Fruit fly (Drosophila melanogaster): ENCODE measurements around the gene e.
A peak's percentile ranks its signal among the peaks of the same experiment; 100 is the strongest.

e gene

dm6 chr3R:21223453-21224057 lies 13.4 kb downstream of the e start, which contains the start of the genes CG3337 and Nelf-A:
Gene CG3337 (minus strand): TSS chr3R:21223584.
Gene Nelf-A (plus strand): TSS chr3R:21223704.
- TF ChIP-seq foxo (GFP tag; optimal IDR thresholded peaks at IDR 0.05) (peak in 1 of 2 experiments; percentile 63), HLH106 (tag; optimal IDR thresholded peaks at IDR 0.05) (peak; percentile 51), lola (GFP tag; optimal IDR thresholded peaks at IDR 0.05) (no peak), psq (GFP tag; optimal IDR thresholded peaks at IDR 0.05) (peak; percentile 35), Hnf4 (GFP tag; optimal IDR thresholded peaks at IDR 0.05) (no peak), Vsx2 (GFP tag; optimal IDR thresholded peaks at IDR 0.05; ENCODE audit: partially characterized antibody) (no peak), Rel (GFP tag; optimal IDR thresholded peaks at IDR 0.05) (no peak), Rel (tag; optimal IDR thresholded peaks at IDR 0.05) (peak; percentile 46), dmrt93B (GFP tag; optimal IDR thresholded peaks at IDR 0.05) (no peak), jim (GFP tag; optimal IDR thresholded peaks at IDR 0.05) (no peak), woc (GFP tag; optimal IDR thresholded peaks at IDR 0.05) (no peak), pan (optimal IDR thresholded peaks at IDR 0.05) (no peak), dsf (GFP tag; optimal IDR thresholded peaks at IDR 0.05; ENCODE audit: borderline replicate concordance) (no peak), Hr83 (GFP tag; optimal IDR thresholded peaks at IDR 0.05; ENCODE audit: poor library complexity, severe bottlenecking) (peak; percentile 90), h (GFP tag; optimal IDR thresholded peaks at IDR 0.05) (peak; percentile 73), Abd-B (GFP tag; optimal IDR thresholded peaks at IDR 0.05) (no peak), Jra (GFP tag; optimal IDR thresholded peaks at IDR 0.05) (no peak), Dfd (GFP tag; optimal IDR thresholded peaks at IDR 0.05) (no peak), GATAd (GFP tag; optimal IDR thresholded peaks at IDR 0.05) (no peak), Dif (GFP tag; optimal IDR thresholded peaks at IDR 0.05; ENCODE audit: partially characterized antibody) (peak; percentile 21), N (GFP tag; optimal IDR thresholded peaks at IDR 0.05) (peak; percentile 48), brk (GFP tag; optimal IDR thresholded peaks at IDR 0.05) (no peak), CG32264 (GFP tag; optimal IDR thresholded peaks at IDR 0.05) (no peak), rgr (GFP tag; optimal IDR thresholded peaks at IDR 0.05) (peak; percentile 79), ey (GFP tag; optimal IDR thresholded peaks at IDR 0.05) (peak; percentile 50), Sp1 (GFP tag; optimal IDR thresholded peaks at IDR 0.05) (peak; percentile 36), Mio (GFP tag; optimal IDR thresholded peaks at IDR 0.05) (no peak), Myc (optimal IDR thresholded peaks at IDR 0.05) (peak; percentile 79), tai (GFP tag; optimal IDR thresholded peaks at IDR 0.05) (no peak), CrebA (GFP tag; optimal IDR thresholded peaks at IDR 0.05; ENCODE audit: borderline replicate concordance) (no peak), fru (GFP tag; optimal IDR thresholded peaks at IDR 0.05) (peak; percentile 7), sv (GFP tag; optimal IDR thresholded peaks at IDR 0.05) (peak; percentile 71), CG9705 (GFP tag; optimal IDR thresholded peaks at IDR 0.05) (peak; percentile 65), sage (GFP tag; optimal IDR thresholded peaks at IDR 0.05) (no peak), dl (GFP tag; optimal IDR thresholded peaks at IDR 0.05; ENCODE audit: insufficient read depth in 1 of 2, partially characterized antibody in 2 of 2) (no peak), br (GFP tag; optimal IDR thresholded peaks at IDR 0.05) (peak; percentile 47), OdsH (GFP tag; optimal IDR thresholded peaks at IDR 0.05) (no peak), usp (GFP tag; optimal IDR thresholded peaks at IDR 0.05) (no peak), Hr78 (GFP tag; optimal IDR thresholded peaks at IDR 0.05) (no peak)

- TF ChIP-seq GATAd (GFP tag; optimal IDR thresholded peaks at IDR 0.05) (no peak), lola (GFP tag; optimal IDR thresholded peaks at IDR 0.05) (no peak), psq (GFP tag; optimal IDR thresholded peaks at IDR 0.05) (peak; percentile 27), HLH106 (tag; optimal IDR thresholded peaks at IDR 0.05) (peak; percentile 14), Myc (optimal IDR thresholded peaks at IDR 0.05) (peak; percentile 70), dsf (GFP tag; optimal IDR thresholded peaks at IDR 0.05; ENCODE audit: borderline replicate concordance) (no peak), Rel (GFP tag; optimal IDR thresholded peaks at IDR 0.05) (no peak), Rel (tag; optimal IDR thresholded peaks at IDR 0.05) (no peak), sage (GFP tag; optimal IDR thresholded peaks at IDR 0.05) (no peak), sv (GFP tag; optimal IDR thresholded peaks at IDR 0.05) (peak; percentile 15), Mio (GFP tag; optimal IDR thresholded peaks at IDR 0.05) (peak; percentile 14), Dfd (GFP tag; optimal IDR thresholded peaks at IDR 0.05) (no peak), foxo (GFP tag; optimal IDR thresholded peaks at IDR 0.05) (peak in 1 of 2 experiments; percentile 29), usp (GFP tag; optimal IDR thresholded peaks at IDR 0.05) (no peak), Sp1 (GFP tag; optimal IDR thresholded peaks at IDR 0.05) (peak; percentile 2), rgr (GFP tag; optimal IDR thresholded peaks at IDR 0.05) (no peak), ey (GFP tag; optimal IDR thresholded peaks at IDR 0.05) (peak; percentile 23)
Observed at dm6 chr3R:21218733-21219165, 18.2 kb downstream of the e start, which contains the start of the genes Smyd5 and Oga. Gene Smyd5 (minus strand): TSS chr3R:21218791. Gene Oga (plus strand): TSS chr3R:21219077.

Data from whole organism, wandering third instar larva.